Worm (Caenorhabditis elegans) whole organism, mixed stage, embryonic: Measurements from ENCODE around the gene lron-5.

ENCODE experiments used
- blmp-1 ChIP-seq: fragments of 150-350 bp; optimal IDR thresholded peaks from 2 replicates; lab custom pipeline; 2014; ENCODE audit warnings: missing biosample characterization, missing genetic modification characterization
- mep-1 ChIP-seq: fragments of 150-350 bp; optimal IDR thresholded peaks from 2 replicates; lab custom pipeline; 2017; ENCODE audit warnings: missing biosample characterization, missing genetic modification reagents, missing genetic modification characterization, inconsistent platforms
- unc-120 ChIP-seq: sonication (generic microtip); optimal IDR thresholded peaks from 2 replicates; lab custom pipeline; 2017; ENCODE audit warnings: missing genetic modification characterization, missing compliant biosample characterization; ENCODE audit not compliant: poor library complexity, severe bottlenecking
- unc-39 ChIP-seq: fragments of 150-350 bp; optimal IDR thresholded peaks from 2 replicates; lab custom pipeline; 2014; ENCODE audit warnings: missing biosample characterization, missing genetic modification characterization
- unc-62 ChIP-seq: fragments of 150-350 bp; optimal IDR thresholded peaks from 2 replicates; lab custom pipeline; 2014; ENCODE audit warnings: missing biosample characterization, missing genetic modification reagents, missing genetic modification characterization
- zip-8 ChIP-seq: fragments of 150-350 bp; optimal IDR thresholded peaks from 2 replicates; lab custom pipeline; 2014; ENCODE audit warnings: missing biosample characterization, missing genetic modification characterization

DNA sequence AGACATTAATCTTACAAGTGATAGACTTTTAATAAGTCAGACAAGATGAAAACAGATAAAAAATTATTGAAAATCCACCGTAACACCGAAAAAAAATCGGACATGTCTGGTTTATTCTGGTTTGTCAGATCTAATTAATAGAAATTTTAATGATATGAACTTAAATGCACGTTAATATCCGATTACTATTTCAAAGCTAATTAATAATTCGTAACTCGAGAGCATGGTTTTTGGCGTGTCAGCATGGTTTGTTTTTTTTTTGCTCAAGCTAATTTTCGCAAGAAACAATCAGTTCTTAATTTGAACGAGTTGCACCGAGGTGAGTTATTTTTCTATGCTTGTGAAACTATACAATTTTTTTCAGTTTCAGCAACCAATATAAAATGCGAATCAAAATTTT lies 12.1 kb downstream of the lron-5 start, which contains the start of gene clec-153:
- no peak for TF ChIP-seq unc-120 (tag; lab: Kevin White, UChicago)
- no peak for TF ChIP-seq mep-1
- TF ChIP-seq unc-62: no peak
- TF ChIP-seq unc-39 (tag; lab: Kevin White, UChicago): no peak
- TF ChIP-seq zip-8 (tag; lab: Kevin White, UChicago): no peak
- no peak for TF ChIP-seq blmp-1
